Worm (Caenorhabditis elegans): Measurements from ENCODE around the gene F53G2.3.

F53G2.3 gene

DNA sequence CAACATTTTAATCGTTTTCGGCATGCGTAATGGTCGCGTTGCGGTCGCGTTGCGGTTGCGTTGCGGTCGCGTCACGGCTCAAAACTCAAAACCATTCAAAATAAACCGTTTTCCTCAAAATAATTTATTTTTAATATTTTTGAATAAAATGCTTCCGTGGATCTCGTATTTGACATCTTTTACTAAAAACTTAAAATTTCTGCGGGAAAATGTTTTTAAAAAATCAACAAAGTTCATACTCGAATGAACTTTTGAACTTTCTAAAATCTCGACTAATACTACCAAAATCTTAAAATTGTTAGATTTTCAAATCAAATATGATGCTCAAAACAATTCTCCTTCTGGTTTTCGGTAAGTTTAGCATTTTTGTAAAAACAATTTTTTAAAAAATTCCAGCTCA lies 1.4 kb downstream of the F53G2.3 start, which contains the start of gene F53G2.2:
Gene F53G2.2, plus strand, starts transcription at position 301 of the 400 bp plus-strand sequence.
- no peak for TF ChIP-seq ztf-29 (GFP tag; IDR thresholded peaks at IDR 0.05)
- TF ChIP-seq tab-1 (GFP tag; IDR thresholded peaks at IDR 0.05), result no peak
- no peak for TF ChIP-seq med-1 (GFP tag; optimal IDR thresholded peaks at IDR 0.05; ENCODE audit: insufficient read depth)
- no peak for TF ChIP-seq flt-1 (GFP tag; IDR thresholded peaks at IDR 0.05)
- TF ChIP-seq T22C8.4 (GFP tag; IDR thresholded peaks at IDR 0.05), result no peak
- TF ChIP-seq cog-1 (tag; optimal IDR thresholded peaks at IDR 0.05), result no peak
- TF ChIP-seq ztf-23 (GFP tag; IDR thresholded peaks at IDR 0.05), result no peak
- no peak for TF ChIP-seq klf-2 (GFP tag; conservative IDR thresholded peaks at IDR 0.05)
- TF ChIP-seq ref-1 (GFP tag; conservative IDR thresholded peaks at IDR 0.05), result no peak

DNA sequence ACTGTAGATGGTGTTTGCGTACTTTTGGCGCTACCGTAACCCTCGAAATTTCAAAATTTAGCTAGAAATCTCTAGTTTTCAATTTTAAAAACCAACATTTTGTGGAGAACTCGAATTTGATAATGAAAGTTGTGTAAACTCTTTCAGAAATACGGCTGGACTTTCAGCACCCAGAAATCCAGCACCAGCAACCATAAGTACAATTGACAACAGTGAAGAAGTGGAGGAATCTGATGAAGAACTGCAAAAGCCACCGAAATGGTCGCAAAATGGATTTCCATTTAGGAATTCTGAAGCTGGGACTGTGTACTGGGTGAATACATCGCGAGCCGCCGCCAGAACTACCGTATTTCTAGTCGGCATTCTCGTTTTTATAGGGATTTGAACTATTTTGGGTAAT lies 3.3 kb downstream of the F53G2.3 start, which contains the start of gene F53G2.13:
Gene F53G2.13, plus strand, starts transcription at position 301 of the 400 bp plus-strand sequence.
- no peak for TF ChIP-seq ref-1 (GFP tag; conservative IDR thresholded peaks at IDR 0.05)
- no peak for TF ChIP-seq T22C8.4 (GFP tag; IDR thresholded peaks at IDR 0.05)
- no peak for TF ChIP-seq ztf-23 (GFP tag; IDR thresholded peaks at IDR 0.05)
- no peak for TF ChIP-seq flt-1 (GFP tag; IDR thresholded peaks at IDR 0.05)
- no peak for TF ChIP-seq med-1 (GFP tag; optimal IDR thresholded peaks at IDR 0.05; ENCODE audit: insufficient read depth)
- TF ChIP-seq tab-1 (GFP tag; IDR thresholded peaks at IDR 0.05), result no peak
- no peak for TF ChIP-seq ztf-29 (GFP tag; IDR thresholded peaks at IDR 0.05)
- TF ChIP-seq klf-2 (GFP tag; conservative IDR thresholded peaks at IDR 0.05), result no peak

DNA sequence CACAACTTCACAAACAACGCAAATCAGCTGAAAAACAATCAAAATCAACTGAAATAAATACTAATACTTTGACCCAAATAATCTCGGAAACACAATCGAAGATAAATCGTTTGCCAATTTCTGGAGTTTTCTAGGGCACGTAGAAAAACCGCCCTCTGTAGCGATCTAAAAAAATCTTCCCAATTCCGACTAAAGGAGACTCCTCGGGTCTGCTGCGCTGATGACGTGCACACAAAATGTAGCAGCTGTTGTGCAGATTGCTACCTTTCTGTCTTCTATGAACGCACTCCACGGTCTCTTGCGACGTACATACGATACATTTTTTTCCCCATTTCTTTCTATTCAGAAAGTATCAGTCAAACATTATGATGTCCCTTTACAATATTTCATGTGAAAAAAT lies 8.2 kb downstream of the F53G2.3 start, which contains the start of gene F53G2.1:
Gene F53G2.1, plus strand, starts transcription at position 301 of the 400 bp plus-strand sequence.
- no peak for TF ChIP-seq T22C8.4 (GFP tag; IDR thresholded peaks at IDR 0.05)
- TF ChIP-seq cog-1 (tag; optimal IDR thresholded peaks at IDR 0.05), result no peak
- no peak for TF ChIP-seq med-1 (GFP tag; optimal IDR thresholded peaks at IDR 0.05; ENCODE audit: insufficient read depth)
- TF ChIP-seq ztf-29 (GFP tag; IDR thresholded peaks at IDR 0.05), result no peak
- no peak for TF ChIP-seq ref-1 (GFP tag; conservative IDR thresholded peaks at IDR 0.05)
- TF ChIP-seq flt-1 (GFP tag; IDR thresholded peaks at IDR 0.05), result no peak

DNA sequence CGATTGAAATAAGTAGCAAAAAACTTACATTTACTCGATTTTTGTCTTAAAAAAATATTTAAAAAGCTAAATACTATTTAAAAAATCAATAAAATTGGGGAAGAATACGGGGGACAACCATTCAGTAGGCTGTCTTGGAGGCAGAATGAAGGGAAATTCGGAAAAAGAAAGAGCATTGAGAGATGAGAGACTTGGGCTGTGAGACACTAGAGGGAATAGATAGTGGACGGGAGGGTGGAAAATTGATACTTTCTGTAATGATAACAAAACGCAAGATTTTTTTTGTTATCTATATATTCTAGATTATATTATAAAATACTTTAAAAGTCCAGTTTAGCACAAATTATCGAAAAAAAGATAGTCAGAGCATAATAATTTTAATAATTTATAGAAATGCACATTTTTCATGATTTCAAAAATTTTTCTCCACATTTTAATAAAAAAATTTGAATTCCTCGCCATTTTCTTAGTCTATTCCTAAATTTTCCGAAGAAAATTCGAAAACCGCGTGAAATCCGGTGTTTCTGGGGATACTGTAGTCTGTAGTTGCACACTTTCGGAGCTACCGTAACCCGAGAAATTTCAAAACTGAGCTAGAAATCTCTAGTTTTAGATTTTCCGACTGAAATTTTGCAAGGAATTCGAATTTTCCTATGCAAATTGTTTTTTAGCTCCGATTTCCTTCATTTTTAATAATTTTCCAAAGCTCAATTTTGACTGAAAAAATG lies 23.7 kb downstream of the F53G2.3 start:
- TF ChIP-seq flt-1 (GFP tag; IDR thresholded peaks at IDR 0.05) (no peak), cog-1 (tag; optimal IDR thresholded peaks at IDR 0.05) (no peak), ref-1 (GFP tag; conservative IDR thresholded peaks at IDR 0.05) (no peak), klf-2 (GFP tag; conservative IDR thresholded peaks at IDR 0.05) (no peak), tab-1 (GFP tag; IDR thresholded peaks at IDR 0.05) (no peak), ztf-29 (GFP tag; IDR thresholded peaks at IDR 0.05) (no peak), med-1 (GFP tag; optimal IDR thresholded peaks at IDR 0.05; ENCODE audit: insufficient read depth) (no peak)

DNA sequence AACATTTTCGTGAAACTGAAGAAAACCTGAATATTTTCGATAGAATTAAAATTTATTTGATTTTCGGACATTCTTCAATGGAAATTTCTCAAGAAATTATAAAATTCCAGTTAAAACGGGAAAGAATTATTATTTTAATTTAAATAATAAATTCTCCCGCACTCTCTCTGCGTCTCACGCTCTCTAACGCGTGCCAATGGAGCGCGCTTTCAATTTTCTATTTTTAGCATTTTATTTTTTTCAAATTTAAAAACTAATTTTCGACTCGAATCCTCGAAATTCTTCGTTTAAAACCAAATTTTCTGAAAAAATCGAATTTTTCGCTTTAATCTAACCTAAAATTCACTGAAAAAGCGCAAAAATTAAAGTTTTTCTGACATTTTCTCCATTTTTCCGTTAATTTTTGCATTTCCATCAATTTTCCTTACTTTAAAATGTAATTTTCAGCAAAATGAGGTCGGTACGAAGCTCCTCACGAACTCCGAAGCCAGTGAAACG lies 24.3 kb downstream of the F53G2.3 start, which contains the start of gene gbas-1:
Gene gbas-1, plus strand, starts transcription at position 448 of the 498 bp plus-strand sequence.
- no peak for TF ChIP-seq klf-2 (GFP tag; conservative IDR thresholded peaks at IDR 0.05)
- TF ChIP-seq med-1 (GFP tag; optimal IDR thresholded peaks at IDR 0.05; ENCODE audit: insufficient read depth), result no peak
- TF ChIP-seq ztf-23 (GFP tag; IDR thresholded peaks at IDR 0.05), result no peak
- TF ChIP-seq T22C8.4 (GFP tag; IDR thresholded peaks at IDR 0.05), result no peak
- TF ChIP-seq ztf-29 (GFP tag; IDR thresholded peaks at IDR 0.05), result no peak
- no peak for TF ChIP-seq flt-1 (GFP tag; IDR thresholded peaks at IDR 0.05)
- no peak for TF ChIP-seq ref-1 (GFP tag; conservative IDR thresholded peaks at IDR 0.05)
- TF ChIP-seq tab-1 (GFP tag; IDR thresholded peaks at IDR 0.05), result no peak
- TF ChIP-seq cog-1 (tag; optimal IDR thresholded peaks at IDR 0.05), result no peak

DNA sequence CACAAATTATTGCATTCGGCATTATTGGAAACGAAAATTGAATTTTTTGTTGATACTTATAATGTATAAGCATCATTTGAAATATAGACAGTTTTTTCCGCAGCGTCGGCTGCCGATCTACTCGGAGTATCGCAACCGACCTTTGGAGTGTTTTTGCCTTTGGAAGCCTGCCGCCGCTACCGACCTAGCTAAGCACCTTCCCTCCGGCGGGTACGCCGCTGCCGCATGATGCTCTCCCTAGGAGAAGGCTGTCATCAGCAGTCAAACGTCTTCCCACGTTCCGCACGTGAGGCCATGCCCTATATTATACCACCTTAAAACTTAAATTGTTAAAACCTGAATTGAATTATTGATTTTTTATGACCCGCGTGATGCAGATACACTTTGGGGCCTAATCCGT lies 38.3 kb downstream of the F53G2.3 start:
- no peak for TF ChIP-seq tab-1 (GFP tag; IDR thresholded peaks at IDR 0.05)
- peak; percentile 54; the same call in 1 of the 2 replicates for TF ChIP-seq T22C8.4 (GFP tag; IDR thresholded peaks at IDR 0.05)
- no peak for TF ChIP-seq ztf-23 (GFP tag; IDR thresholded peaks at IDR 0.05)
- TF ChIP-seq med-1 (GFP tag; optimal IDR thresholded peaks at IDR 0.05; ENCODE audit: insufficient read depth), result no peak
- no peak for TF ChIP-seq flt-1 (GFP tag; IDR thresholded peaks at IDR 0.05)
- no peak for TF ChIP-seq cog-1 (tag; optimal IDR thresholded peaks at IDR 0.05)
- no peak for TF ChIP-seq ref-1 (GFP tag; conservative IDR thresholded peaks at IDR 0.05)

DNA sequence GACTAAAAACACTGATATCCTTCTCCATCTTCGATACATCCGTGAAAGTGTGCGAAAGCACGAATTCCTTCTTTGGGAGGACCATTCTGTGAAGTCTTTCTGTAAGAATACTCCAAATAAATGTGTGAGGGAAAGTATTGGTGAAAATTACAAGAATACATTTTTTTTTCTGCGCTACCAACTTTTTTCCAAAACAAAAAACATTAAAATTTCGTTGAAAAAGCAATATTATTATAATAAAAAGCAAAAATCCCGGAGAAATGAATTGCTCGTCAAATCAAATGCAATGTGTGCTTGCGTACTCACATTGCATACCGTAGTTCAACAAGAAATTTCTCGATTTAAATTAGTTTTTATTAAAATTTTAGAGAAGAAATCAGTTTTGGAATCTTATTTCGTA lies 41.8 kb downstream of the F53G2.3 start, which contains the start of gene bath-13:
Gene bath-13, minus strand, starts transcription at position 101 of the 400 bp plus-strand sequence.
- TF ChIP-seq T22C8.4 (GFP tag; IDR thresholded peaks at IDR 0.05) (no peak), ztf-23 (GFP tag; IDR thresholded peaks at IDR 0.05) (no peak), cog-1 (tag; optimal IDR thresholded peaks at IDR 0.05) (no peak), klf-2 (GFP tag; conservative IDR thresholded peaks at IDR 0.05) (no peak), flt-1 (GFP tag; IDR thresholded peaks at IDR 0.05) (no peak), tab-1 (GFP tag; IDR thresholded peaks at IDR 0.05) (no peak)

DNA sequence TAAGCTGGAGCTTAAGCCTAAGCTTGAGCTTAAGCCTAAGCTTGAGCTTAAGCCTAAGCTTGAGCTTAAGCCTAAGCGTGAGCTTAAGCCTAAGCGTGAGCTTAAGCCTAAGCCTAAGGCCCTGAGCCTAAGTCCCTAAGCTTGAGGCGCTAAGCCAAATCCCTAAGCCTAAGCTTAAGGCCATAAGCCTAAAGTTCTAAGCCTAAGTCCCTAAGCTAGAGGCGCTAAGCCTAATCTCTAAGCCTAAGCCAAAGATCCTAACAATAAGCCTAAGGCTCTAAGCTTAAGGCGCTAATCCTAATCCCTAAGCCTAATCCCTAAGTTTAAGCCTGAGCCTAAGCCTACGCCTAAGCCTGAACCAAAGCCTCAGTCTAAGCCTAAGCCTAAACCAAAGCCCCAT lies 45.5 kb downstream of the F53G2.3 start:
- no peak for TF ChIP-seq cog-1 (tag; optimal IDR thresholded peaks at IDR 0.05)
- TF ChIP-seq klf-2 (GFP tag; conservative IDR thresholded peaks at IDR 0.05), result no peak
- peak; percentile 84; the same call in 1 of the 2 replicates for TF ChIP-seq ztf-29 (GFP tag; IDR thresholded peaks at IDR 0.05)
- TF ChIP-seq T22C8.4 (GFP tag; IDR thresholded peaks at IDR 0.05), result no peak
- no peak for TF ChIP-seq flt-1 (GFP tag; IDR thresholded peaks at IDR 0.05)

DNA sequence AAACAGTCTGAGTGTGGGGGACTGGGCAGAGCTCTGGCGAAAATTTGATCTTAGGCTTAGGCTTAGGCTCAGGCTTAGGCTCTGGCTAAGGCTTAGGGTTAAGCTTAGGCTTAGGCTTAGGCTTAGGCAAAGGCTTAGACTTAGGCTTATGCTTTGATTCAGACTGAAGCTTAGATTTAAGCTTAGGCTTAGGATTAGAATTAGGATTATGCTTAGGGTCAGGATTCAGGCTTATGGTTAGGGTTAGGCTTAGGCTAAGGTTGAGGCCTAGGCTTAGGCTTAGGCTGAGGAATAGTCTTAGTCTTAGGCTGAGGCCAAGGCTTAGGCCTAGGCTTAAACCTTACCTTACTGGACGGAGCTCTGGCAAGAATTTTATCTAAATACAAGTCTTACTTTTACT lies 46.7 kb downstream of the F53G2.3 start:
- no peak for TF ChIP-seq med-1 (GFP tag; optimal IDR thresholded peaks at IDR 0.05; ENCODE audit: insufficient read depth)
- no peak for TF ChIP-seq tab-1 (GFP tag; IDR thresholded peaks at IDR 0.05)
- no peak for TF ChIP-seq flt-1 (GFP tag; IDR thresholded peaks at IDR 0.05)
- TF ChIP-seq T22C8.4 (GFP tag; IDR thresholded peaks at IDR 0.05), result no peak
- no peak for TF ChIP-seq cog-1 (tag; optimal IDR thresholded peaks at IDR 0.05)
- no peak for TF ChIP-seq ref-1 (GFP tag; conservative IDR thresholded peaks at IDR 0.05)
- no peak for TF ChIP-seq ztf-29 (GFP tag; IDR thresholded peaks at IDR 0.05)
- TF ChIP-seq klf-2 (GFP tag; conservative IDR thresholded peaks at IDR 0.05), result no peak
- no peak for TF ChIP-seq ztf-23 (GFP tag; IDR thresholded peaks at IDR 0.05)

Measured in whole organism, midembryonic.